Fruit fly (Drosophila melanogaster) whole organism, prepupa: ENCODE measurements around the gene mthl12.
A peak's percentile ranks its signal among the peaks of the same experiment; 100 is the strongest.

ENCODE experiments used
- CG10631 ChIP-seq: fragments of 200-800 bp; sonication (Bioruptor generic); optimal IDR thresholded peaks from 2 replicates; lab custom pipeline; 2016; ENCODE audit warnings: missing biosample characterization, missing genetic modification characterization
- CG10669 ChIP-seq: fragments of 200-800 bp; sonication (Bioruptor generic); optimal IDR thresholded peaks from 3 replicates; lab custom pipeline; 2018; ENCODE audit warnings: missing biosample characterization, mild to moderate bottlenecking, missing genetic modification characterization, moderate library complexity
- CG11294 ChIP-seq: fragments of 200-800 bp; sonication (Bioruptor generic); IDR thresholded peaks from 2 replicates; pipeline ENCODE4 v1.3.6; 2022; ENCODE audit warnings: missing biosample characterization, missing genetic modification characterization
- CG11902 ChIP-seq: fragments of 200-800 bp; sonication (Bioruptor generic); optimal IDR thresholded peaks from 3 replicates; lab custom pipeline; 2016; ENCODE audit warnings: missing biosample characterization, missing genetic modification characterization
- CG1621 ChIP-seq: fragments of 200-800 bp; sonication (Bioruptor generic); optimal IDR thresholded peaks from 3 replicates; lab custom pipeline; 2018; ENCODE audit warnings: missing biosample characterization, mild to moderate bottlenecking, missing genetic modification characterization
- CG16779 ChIP-seq: fragments of 200-800 bp; sonication (Bioruptor generic); optimal IDR thresholded peaks from 3 replicates; lab custom pipeline; 2017; ENCODE audit warnings: missing biosample characterization, mild to moderate bottlenecking, missing genetic modification characterization
- CG3032 ChIP-seq: fragments of 200-800 bp; optimal IDR thresholded peaks from 2 replicates; lab custom pipeline; 2019; ENCODE audit warnings: missing biosample characterization, mild to moderate bottlenecking, missing genetic modification characterization, moderate library complexity
- CG32006 ChIP-seq: fragments of 200-800 bp; sonication (Bioruptor generic); optimal IDR thresholded peaks from 3 replicates; lab custom pipeline; 2017; ENCODE audit warnings: missing biosample characterization, mild to moderate bottlenecking, missing genetic modification characterization
- CG34406 ChIP-seq: fragments of 200-800 bp; sonication (Bioruptor generic); optimal IDR thresholded peaks from 3 replicates; lab custom pipeline; 2016; ENCODE audit warnings: missing biosample characterization, missing genetic modification characterization
- CG4318 ChIP-seq: fragments of 200-800 bp; sonication (Bioruptor generic); optimal IDR thresholded peaks from 3 replicates; lab custom pipeline; 2017; ENCODE audit warnings: missing biosample characterization, mild to moderate bottlenecking, missing genetic modification characterization
- CG6163 ChIP-seq: fragments of 200-800 bp; sonication (Bioruptor generic); IDR thresholded peaks from 3 replicates; pipeline ENCODE4 v1.3.6; 2022; ENCODE audit warnings: missing biosample characterization, missing genetic modification characterization
- CG6276 ChIP-seq: fragments of 200-800 bp; sonication (Bioruptor generic); optimal IDR thresholded peaks from 2 replicates; lab custom pipeline; 2017; ENCODE audit warnings: missing biosample characterization, mild to moderate bottlenecking, missing genetic modification characterization
- CG6792 ChIP-seq: fragments of 200-800 bp; sonication (Bioruptor generic); optimal IDR thresholded peaks from 3 replicates; lab custom pipeline; 2016; ENCODE audit warnings: missing biosample characterization, missing genetic modification characterization
- CG6808 ChIP-seq: fragments of 200-800 bp; sonication (Bioruptor generic); optimal IDR thresholded peaks from 3 replicates; lab custom pipeline; 2017; ENCODE audit warnings: missing biosample characterization, missing genetic modification characterization, mild to moderate bottlenecking, moderate library complexity, missing genetic modification reagents
- CG7368 ChIP-seq: fragments of 200-800 bp; sonication (Bioruptor generic); optimal IDR thresholded peaks from 3 replicates; lab custom pipeline; 2016; ENCODE audit warnings: missing biosample characterization, missing genetic modification characterization
- CG8319 ChIP-seq: fragments of 200-800 bp; sonication (Bioruptor generic); optimal IDR thresholded peaks from 3 replicates; lab custom pipeline; 2016; ENCODE audit warnings: missing biosample characterization, missing genetic modification characterization
- CG8632 ChIP-seq: fragments of 200-800 bp; sonication (Bioruptor generic); optimal IDR thresholded peaks from 3 replicates; lab custom pipeline; 2016; ENCODE audit warnings: missing biosample characterization, missing genetic modification characterization
- CG9139 ChIP-seq: fragments of 200-800 bp; sonication (Bioruptor generic); optimal IDR thresholded peaks from 3 replicates; lab custom pipeline; 2017; ENCODE audit warnings: missing biosample characterization, mild to moderate bottlenecking, missing genetic modification characterization
- Ets21C ChIP-seq: fragments of 200-800 bp; sonication (Bioruptor generic); optimal IDR thresholded peaks from 3 replicates; lab custom pipeline; 2016; ENCODE audit warnings: missing biosample characterization, missing genetic modification characterization
- Ets96B ChIP-seq: fragments of 200-800 bp; optimal IDR thresholded peaks from 2 replicates; lab custom pipeline; 2019; ENCODE audit warnings: missing biosample characterization, mild to moderate bottlenecking, missing genetic modification characterization, moderate library complexity
- Gug ChIP-seq: fragments of 200-800 bp; sonication (Bioruptor generic); IDR thresholded peaks from 2 replicates; pipeline ENCODE4 v1.3.6; 2022; ENCODE audit warnings: missing biosample characterization, missing genetic modification characterization
- Lpt ChIP-seq: fragments of 200-800 bp; sonication (Bioruptor generic); optimal IDR thresholded peaks from 3 replicates; lab custom pipeline; 2016; ENCODE audit warnings: missing biosample characterization, missing genetic modification characterization
- Met ChIP-seq: fragments of 200-800 bp; sonication (Bioruptor generic); optimal IDR thresholded peaks from 3 replicates; lab custom pipeline; 2016; ENCODE audit warnings: missing biosample characterization, missing genetic modification characterization
- OdsH ChIP-seq: fragments of 200-800 bp; sonication (Bioruptor generic); optimal IDR thresholded peaks from 3 replicates; lab custom pipeline; 2016; ENCODE audit warnings: missing biosample characterization, missing genetic modification characterization
- Smox ChIP-seq: fragments of 200-800 bp; sonication (Bioruptor generic); optimal IDR thresholded peaks from 3 replicates; lab custom pipeline; 2016; ENCODE audit warnings: missing biosample characterization, missing genetic modification characterization
- Sox102F ChIP-seq: fragments of 200-800 bp; sonication (Bioruptor generic); optimal IDR thresholded peaks from 2 replicates; lab custom pipeline; 2016; ENCODE audit warnings: missing biosample characterization, mild to moderate bottlenecking, missing genetic modification characterization
- Sox14 ChIP-seq: fragments of 200-800 bp; sonication (Bioruptor generic); optimal IDR thresholded peaks from 3 replicates; lab custom pipeline; 2016; ENCODE audit warnings: missing biosample characterization, missing genetic modification characterization
- achi ChIP-seq: fragments of 200-800 bp; sonication (Bioruptor generic); optimal IDR thresholded peaks from 3 replicates; lab custom pipeline; 2016; ENCODE audit warnings: missing biosample characterization, missing genetic modification characterization
- cyc ChIP-seq: fragments of 200-800 bp; sonication (Bioruptor generic); optimal IDR thresholded peaks from 3 replicates; lab custom pipeline; 2016; ENCODE audit warnings: missing biosample characterization, missing genetic modification characterization
- dac ChIP-seq: fragments of 200-800 bp; sonication (Bioruptor generic); optimal IDR thresholded peaks from 2 replicates; lab custom pipeline; 2017; ENCODE audit warnings: missing biosample characterization, mild to moderate bottlenecking, missing genetic modification characterization
- dsx ChIP-seq: fragments of 200-800 bp; optimal IDR thresholded peaks from 3 replicates; lab custom pipeline; 2019; ENCODE audit warnings: missing biosample characterization, mild to moderate bottlenecking, missing genetic modification characterization, moderate library complexity; ENCODE audit not compliant: poor library complexity, severe bottlenecking
- eg ChIP-seq: fragments of 200-800 bp; sonication (Bioruptor generic); IDR thresholded peaks from 3 replicates; pipeline ENCODE4 v1.3.6; 2022; ENCODE audit warnings: missing biosample characterization, missing genetic modification characterization
- esn ChIP-seq: fragments of 200-800 bp; sonication (Bioruptor generic); optimal IDR thresholded peaks from 2 replicates; lab custom pipeline; 2016; ENCODE audit warnings: missing biosample characterization, mild to moderate bottlenecking, missing genetic modification characterization, moderate library complexity
- fd59A ChIP-seq: fragments of 200-800 bp; sonication (Bioruptor generic); optimal IDR thresholded peaks from 2 replicates; lab custom pipeline; 2017; ENCODE audit warnings: missing biosample characterization, mild to moderate bottlenecking, missing genetic modification characterization, missing genetic modification reagents
- fkh ChIP-seq: fragments of 200-800 bp; sonication (Bioruptor generic); optimal IDR thresholded peaks from 3 replicates; lab custom pipeline; 2017; ENCODE audit warnings: missing biosample characterization, mild to moderate bottlenecking, missing genetic modification characterization, moderate library complexity
- net ChIP-seq: fragments of 200-800 bp; sonication (Bioruptor generic); optimal IDR thresholded peaks from 3 replicates; lab custom pipeline; 2016; ENCODE audit warnings: missing biosample characterization, missing genetic modification characterization
- pdm3 ChIP-seq: fragments of 200-800 bp; sonication (Bioruptor generic); optimal IDR thresholded peaks from 3 replicates; lab custom pipeline; 2016; ENCODE audit warnings: missing biosample characterization, missing genetic modification characterization
- salr ChIP-seq, 2 experiments: fragments of 200-800 bp; sonication (Bioruptor generic); optimal IDR thresholded peaks; 3 replicates each; lab custom pipeline; 2016 to 2018; ENCODE audit warnings: missing biosample characterization in 2 of 2, missing genetic modification characterization in 2 of 2, mild to moderate bottlenecking in 1 of 2
- spab ChIP-seq: fragments of 200-800 bp; sonication (Bioruptor generic); optimal IDR thresholded peaks from 2 replicates; lab custom pipeline; 2017; ENCODE audit warnings: missing biosample characterization, mild to moderate bottlenecking, missing genetic modification characterization, missing genetic modification reagents
- ss ChIP-seq, 2 experiments: fragments of 200-800 bp; sonication (Bioruptor generic); optimal IDR thresholded peaks; 2 replicates in 1 of 2; 3 replicates in 1 of 2; lab custom pipeline; 2017 to 2018; ENCODE audit warnings: mild to moderate bottlenecking in 2 of 2, missing biosample characterization in 2 of 2, missing genetic modification characterization in 2 of 2, moderate library complexity in 1 of 2
- svp ChIP-seq: fragments of 200-800 bp; sonication (Bioruptor generic); peaks from one replicate; lab custom pipeline; 2016; ENCODE audit warnings: missing biosample characterization, missing genetic modification characterization
- topi ChIP-seq: fragments of 200-800 bp; sonication (Bioruptor generic); optimal IDR thresholded peaks from 3 replicates; lab custom pipeline; 2016; ENCODE audit warnings: missing biosample characterization, missing genetic modification characterization
- vri ChIP-seq: fragments of 200-800 bp; sonication (Bioruptor generic); optimal IDR thresholded peaks from 3 replicates; lab custom pipeline; 2016; ENCODE audit warnings: missing biosample characterization, mild to moderate bottlenecking, missing genetic modification characterization

The mthl12 gene

DNA sequence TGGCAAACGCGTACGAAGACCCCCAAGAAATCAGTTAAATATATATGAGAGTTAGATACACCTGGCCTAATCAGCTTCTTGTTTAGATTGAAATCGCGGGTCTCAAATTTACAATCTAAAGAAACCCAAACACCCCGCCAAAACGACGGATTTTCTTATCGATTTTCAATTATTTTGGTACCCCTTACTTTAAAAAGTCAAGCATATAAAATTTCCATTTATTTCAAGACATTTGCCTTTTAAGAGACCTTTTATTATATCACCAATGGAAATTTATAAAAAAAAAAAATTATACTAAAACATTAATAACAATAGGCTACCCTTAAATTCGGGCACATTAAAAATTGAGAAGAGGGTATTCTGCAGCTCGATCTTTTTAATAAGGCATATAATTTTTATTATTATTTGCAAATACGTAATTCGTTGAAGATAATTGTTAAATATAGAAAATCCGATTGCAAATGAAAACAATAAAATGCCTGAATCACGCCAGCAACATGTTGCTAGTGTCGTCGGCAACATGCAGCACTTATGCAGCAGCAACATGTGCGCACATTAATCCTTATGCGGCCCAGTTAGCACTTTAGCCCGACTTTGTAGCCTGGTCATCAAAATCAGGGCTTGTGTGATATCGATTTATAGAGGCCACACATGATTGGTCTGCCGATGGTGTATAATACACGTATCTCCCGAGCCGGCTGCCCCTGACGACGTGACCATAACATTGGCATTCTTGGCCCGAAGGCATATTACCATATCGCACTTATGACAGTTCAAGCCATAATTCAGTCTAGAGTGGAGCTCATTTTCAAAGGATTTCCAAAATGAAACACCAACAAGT, 18.6 kb downstream of the mthl12 start, which contains the start of the genes Lip3 and CG34309 (continued):
- TF ChIP-seq CG34406 (GFP tag; lab: Kevin White, UChicago), result no peak
- TF ChIP-seq CG6792 (GFP tag; lab: Kevin White, UChicago), result peak; percentile 48
- TF ChIP-seq salr (GFP tag; optimal IDR thresholded peaks at IDR 0.05; lab: Kevin White, UChicago), result no peak
- TF ChIP-seq spab (GFP tag; lab: Kevin White, UChicago), result no peak
- TF ChIP-seq CG6276 (GFP tag; lab: Kevin White, UChicago), result no peak
- TF ChIP-seq Gug (GFP tag; lab: Robert Waterston, UW), result no peak
- no peak for TF ChIP-seq CG16779
- TF ChIP-seq vri, result peak; percentile 86
- peak; percentile 10 for TF ChIP-seq Ets96B (tag; lab: Kevin White, UChicago)
- TF ChIP-seq CG9139 (GFP tag; lab: Kevin White, UChicago), result no peak
- TF ChIP-seq CG8632, result no peak
- peak; percentile 34 for TF ChIP-seq pdm3 (GFP tag; lab: Kevin White, UChicago)
- no peak for TF ChIP-seq CG6808 (GFP tag; lab: Kevin White, UChicago)
- TF ChIP-seq dsx, result no peak
- peak; percentile 85 for TF ChIP-seq esn (GFP tag; lab: Kevin White, UChicago)
- TF ChIP-seq CG1621 (tag; lab: Kevin White, UChicago), result no peak
- TF ChIP-seq Sox102F, result no peak
- TF ChIP-seq Smox (GFP tag; lab: Kevin White, UChicago), result peak; percentile 72
- TF ChIP-seq CG11294 (GFP tag; lab: Robert Waterston, UW), result no peak
- TF ChIP-seq OdsH, result peak; percentile 35
- peak; percentile 9 for TF ChIP-seq achi (GFP tag; lab: Kevin White, UChicago)
- no peak for TF ChIP-seq dac (GFP tag; lab: Kevin White, UChicago)

DNA sequence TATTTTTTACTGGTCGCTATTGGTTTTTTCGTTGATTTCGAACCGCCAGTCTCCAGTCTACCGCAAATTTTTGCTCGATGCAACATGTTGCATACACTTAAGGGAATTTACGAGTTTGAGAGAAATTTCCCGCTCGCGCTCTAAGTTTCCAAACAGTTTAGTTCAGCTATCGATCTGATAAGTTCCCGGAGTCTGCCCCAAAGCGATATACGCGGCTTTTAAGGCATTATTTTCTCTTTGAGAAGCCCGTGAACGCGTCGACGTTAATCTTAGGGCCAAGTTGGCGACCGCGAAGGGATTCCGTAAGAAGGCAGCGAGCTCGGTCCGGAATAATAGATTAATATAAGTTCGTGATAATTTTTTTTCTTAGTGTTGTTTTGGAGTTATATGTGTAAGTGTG, 21.4 kb downstream of the mthl12 start:
- TF ChIP-seq esn (GFP tag; lab: Kevin White, UChicago) (peak; percentile 15), ss (GFP tag; optimal IDR thresholded peaks at IDR 0.05; lab: Kevin White, UChicago) (no peak), svp (GFP tag; lab: Kevin White, UChicago) (no peak), fd59A (GFP tag; lab: Kevin White, UChicago) (no peak), cyc (GFP tag; lab: Kevin White, UChicago) (no peak), CG10669 (GFP tag; lab: Kevin White, UChicago) (peak; percentile 24), CG8319 (GFP tag; lab: Kevin White, UChicago) (no peak), CG6163 (GFP tag; lab: Robert Waterston, UW) (0 out of 3 replicates have a peak, but pooled peaks have one; percentile 22), fkh (GFP tag; lab: Kevin White, UChicago) (no peak), CG1621 (tag; lab: Kevin White, UChicago) (no peak), Gug (GFP tag; lab: Robert Waterston, UW) (no peak), Smox (GFP tag; lab: Kevin White, UChicago) (no peak), Ets21C (GFP tag; lab: Kevin White, UChicago) (no peak), Sox14 (no peak), topi (GFP tag; lab: Kevin White, UChicago) (no peak), CG16779 (no peak), CG9139 (GFP tag; lab: Kevin White, UChicago) (no peak), eg (GFP tag; lab: Robert Waterston, UW) (no peak), net (GFP tag; lab: Kevin White, UChicago) (no peak), Met (GFP tag; lab: Kevin White, UChicago) (no peak), CG4318 (no peak), Ets96B (tag; lab: Kevin White, UChicago) (peak; percentile 24), CG10631 (GFP tag; lab: Kevin White, UChicago) (no peak), OdsH (no peak), CG6276 (GFP tag; lab: Kevin White, UChicago) (no peak), CG11902 (GFP tag; lab: Kevin White, UChicago) (no peak), Lpt (no peak), vri (no peak), CG7368 (no peak), CG32006 (GFP tag; lab: Kevin White, UChicago) (no peak), achi (GFP tag; lab: Kevin White, UChicago) (no peak), CG6792 (GFP tag; lab: Kevin White, UChicago) (no peak), CG11294 (GFP tag; lab: Robert Waterston, UW) (no peak), CG3032 (tag; lab: Kevin White, UChicago) (no peak)
